Fruit fly (Drosophila melanogaster) whole organism, embryonic: ENCODE measurements around the gene Mekk1.

Experiments used
- Aef1 ChIP-seq: fragments of 200-800 bp; sonication (Bioruptor generic); IDR thresholded peaks from 3 replicates; pipeline ENCODE4 v1.3.6; 2022; ENCODE audit warnings: missing biosample characterization, missing genetic modification characterization
- Atf-2 ChIP-seq: fragments of 200-800 bp; sonication (Bioruptor generic); optimal IDR thresholded peaks from 2 replicates; lab custom pipeline; 2016; ENCODE audit warnings: missing biosample characterization, missing genetic modification characterization
- C15 ChIP-seq: fragments of 200-800 bp; sonication (Bioruptor generic); IDR thresholded peaks from 3 replicates; pipeline ENCODE4 v1.3.6; 2022; ENCODE audit warnings: missing biosample characterization, missing genetic modification characterization
- CG12104 ChIP-seq: fragments of 200-800 bp; sonication (Bioruptor generic); optimal IDR thresholded peaks from 3 replicates; lab custom pipeline; 2016; ENCODE audit warnings: missing biosample characterization, missing genetic modification characterization
- CG12659 ChIP-seq: fragments of 200-800 bp; sonication (Bioruptor generic); optimal IDR thresholded peaks from 3 replicates; lab custom pipeline; 2017; ENCODE audit warnings: mild to moderate bottlenecking, missing biosample characterization, missing genetic modification reagents, missing genetic modification characterization
- CG1832 ChIP-seq: fragments of 200-800 bp; sonication (Bioruptor generic); optimal IDR thresholded peaks from 2 replicates; lab custom pipeline; 2017; ENCODE audit warnings: missing biosample characterization, mild to moderate bottlenecking, missing genetic modification characterization, inconsistent platforms
- CG2116 ChIP-seq: fragments of 200-800 bp; sonication (Bioruptor generic); optimal IDR thresholded peaks from 3 replicates; lab custom pipeline; 2018; ENCODE audit warnings: missing biosample characterization, mild to moderate bottlenecking, missing genetic modification characterization
- CG2129 ChIP-seq: fragments of 200-800 bp; sonication (Bioruptor generic); IDR thresholded peaks from 2 replicates; pipeline ENCODE4 v1.3.6; 2022; ENCODE audit warnings: missing biosample characterization, missing genetic modification characterization; ENCODE audit not compliant: partially characterized antibody
- CG30431 ChIP-seq: fragments of 200-800 bp; sonication (Bioruptor generic); optimal IDR thresholded peaks from 2 replicates; lab custom pipeline; 2017; ENCODE audit warnings: missing biosample characterization, missing genetic modification characterization
- CG3726 ChIP-seq: fragments of 200-800 bp; sonication (Bioruptor generic); IDR thresholded peaks from 3 replicates; pipeline ENCODE4, ENCODE4 v1.3.6; 2022; ENCODE audit warnings: missing biosample characterization, missing genetic modification characterization
- CG42726 ChIP-seq: fragments of 200-800 bp; sonication (Bioruptor generic); IDR thresholded peaks from 2 replicates; pipeline ENCODE4 v1.3.6; 2022; ENCODE audit warnings: missing biosample characterization, missing genetic modification characterization; ENCODE audit not compliant: partially characterized antibody
- CG4404 ChIP-seq: fragments of 200-800 bp; sonication (Bioruptor generic); IDR thresholded peaks from 2 replicates; pipeline ENCODE4 v1.3.6; 2022; ENCODE audit warnings: missing biosample characterization, missing genetic modification characterization
- CG8924 ChIP-seq: fragments of 200-800 bp; optimal IDR thresholded peaks from 3 replicates; lab custom pipeline; 2019; ENCODE audit warnings: missing biosample characterization, mild to moderate bottlenecking, missing genetic modification characterization, moderate library complexity
- CG9727 ChIP-seq: fragments of 200-800 bp; sonication (Bioruptor generic); optimal IDR thresholded peaks from 3 replicates; lab custom pipeline; 2017; ENCODE audit warnings: missing biosample characterization, mild to moderate bottlenecking, missing genetic modification characterization
- Chrac-16 ChIP-seq: fragments of 200-800 bp; sonication (Bioruptor generic); optimal IDR thresholded peaks from 3 replicates; lab custom pipeline; 2016; ENCODE audit warnings: missing biosample characterization, missing genetic modification characterization
- CkIIα-i1 ChIP-seq: fragments of 200-800 bp; sonication (Bioruptor generic); IDR thresholded peaks from 2 replicates; pipeline ENCODE4 v1.3.6; 2022; ENCODE audit warnings: missing biosample characterization, missing genetic modification characterization
- CoRest ChIP-seq: fragments of 200-800 bp; sonication (Bioruptor generic); optimal IDR thresholded peaks from 3 replicates; lab custom pipeline; 2018; ENCODE audit warnings: missing biosample characterization, mild to moderate bottlenecking, missing genetic modification characterization, moderate library complexity
- D19B ChIP-seq: fragments of 200-800 bp; sonication (Bioruptor generic); optimal IDR thresholded peaks from 2 replicates; lab custom pipeline; 2017; ENCODE audit warnings: missing biosample characterization, mild to moderate bottlenecking, missing genetic modification characterization
- Doc2 ChIP-seq: fragments of 200-800 bp; sonication (Bioruptor generic); IDR thresholded peaks from 2 replicates; pipeline ENCODE4 v1.3.6; 2022; ENCODE audit warnings: missing biosample characterization, missing genetic modification characterization
- Doc3 ChIP-seq: fragments of 200-800 bp; sonication (Bioruptor generic); IDR thresholded peaks from 3 replicates; pipeline ENCODE4 v1.3.6; 2022; ENCODE audit warnings: missing biosample characterization, missing genetic modification characterization; ENCODE audit not compliant: partially characterized antibody
- E2f1 ChIP-seq: fragments of 200-800 bp; sonication (Bioruptor generic); IDR thresholded peaks from 2 replicates; pipeline ENCODE4 v1.3.6; 2022; ENCODE audit warnings: missing biosample characterization, missing genetic modification characterization
- ERR ChIP-seq: fragments of 200-800 bp; sonication (Bioruptor generic); optimal IDR thresholded peaks from 2 replicates; lab custom pipeline; 2016; ENCODE audit warnings: missing biosample characterization, missing genetic modification characterization
- Ets65A ChIP-seq: fragments of 200-800 bp; sonication (Bioruptor generic); peaks from one replicate; lab custom pipeline; 2016; ENCODE audit warnings: missing biosample characterization, missing genetic modification characterization
- NK7.1 ChIP-seq: fragments of 200-800 bp; sonication (Bioruptor generic); optimal IDR thresholded peaks from 3 replicates; lab custom pipeline; 2016; ENCODE audit warnings: missing biosample characterization, missing genetic modification characterization
- Neu2 ChIP-seq: fragments of 200-800 bp; sonication (Bioruptor generic); optimal IDR thresholded peaks from 3 replicates; lab custom pipeline; 2016; ENCODE audit warnings: missing biosample characterization, missing genetic modification characterization, borderline replicate concordance
- Oaz ChIP-seq: fragments of 200-800 bp; sonication (Bioruptor generic); IDR thresholded peaks from 2 replicates; pipeline ENCODE4 v1.3.6; 2022; ENCODE audit warnings: missing biosample characterization, missing genetic modification characterization
- PHDP ChIP-seq: fragments of 200-800 bp; sonication (Bioruptor generic); optimal IDR thresholded peaks from 3 replicates; lab custom pipeline; 2018; ENCODE audit warnings: missing biosample characterization, mild to moderate bottlenecking, missing genetic modification characterization, moderate library complexity
- Sox102F ChIP-seq: fragments of 200-800 bp; sonication (Bioruptor generic); optimal IDR thresholded peaks from 2 replicates; lab custom pipeline; 2018; ENCODE audit warnings: missing biosample characterization, mild to moderate bottlenecking, missing genetic modification characterization, moderate library complexity
- Taf1 ChIP-seq: fragments of 200-800 bp; sonication (Bioruptor generic); IDR thresholded peaks from 2 replicates; pipeline ENCODE4 v1.3.6; 2022; ENCODE audit warnings: missing biosample characterization, missing genetic modification characterization
- bcd ChIP-seq: fragments of 200-800 bp; sonication (Bioruptor generic); optimal IDR thresholded peaks from 2 replicates; lab custom pipeline; 2017; ENCODE audit warnings: missing biosample characterization, mild to moderate bottlenecking, missing genetic modification characterization
- bigmax ChIP-seq: fragments of 200-800 bp; sonication (Bioruptor generic); optimal IDR thresholded peaks from 2 replicates; lab custom pipeline; 2018; ENCODE audit warnings: missing biosample characterization, mild to moderate bottlenecking, missing genetic modification characterization
- cato ChIP-seq: fragments of 200-800 bp; sonication (Bioruptor generic); optimal IDR thresholded peaks from 2 replicates; lab custom pipeline; 2016; ENCODE audit warnings: missing biosample characterization, missing genetic modification characterization, borderline replicate concordance
- crp ChIP-seq, 2 experiments: fragments of 200-800 bp; sonication (Bioruptor generic); optimal IDR thresholded peaks; 2 replicates in 1 of 2; 3 replicates in 1 of 2; lab custom pipeline; 2017; ENCODE audit warnings: missing biosample characterization in 2 of 2, missing genetic modification characterization in 2 of 2, mild to moderate bottlenecking in 1 of 2, moderate library complexity in 1 of 2
- dmrt99B ChIP-seq: fragments of 200-800 bp; sonication (Bioruptor generic); optimal IDR thresholded peaks from 2 replicates; lab custom pipeline; 2018; ENCODE audit warnings: missing biosample characterization, mild to moderate bottlenecking, missing genetic modification characterization, moderate library complexity
- esg ChIP-seq: fragments of 200-800 bp; sonication (Bioruptor generic); conservative IDR thresholded peaks from 2 replicates; pipeline ENCODE4 v1.3.6; 2022; ENCODE audit warnings: missing biosample characterization, missing genetic modification characterization
- hth ChIP-seq: fragments of >200 bp; optimal IDR thresholded peaks from 2 replicates; lab custom pipeline; 2017; ENCODE audit warnings: inconsistent platforms
- lbe ChIP-seq: fragments of 200-800 bp; sonication (Bioruptor generic); optimal IDR thresholded peaks from 2 replicates; lab custom pipeline; 2016; ENCODE audit warnings: missing biosample characterization, mild to moderate bottlenecking, missing genetic modification characterization
- lola ChIP-seq, 3 experiments: fragments of >200 bp in 2 of 3; fragments of 200-800 bp in 1 of 3; sonication (Bioruptor generic) in 1 of 3; optimal IDR thresholded peaks; 2 replicates each; lab custom pipeline; 2017 to 2019; ENCODE audit warnings: missing biosample characterization in 3 of 3, missing genetic modification characterization in 3 of 3, mild to moderate bottlenecking in 1 of 3, moderate library complexity in 1 of 3
- luna ChIP-seq: fragments of 200-800 bp; sonication (Bioruptor generic); optimal IDR thresholded peaks from 2 replicates; lab custom pipeline; 2016; ENCODE audit warnings: missing biosample characterization, missing genetic modification characterization
- nerfin-2 ChIP-seq: fragments of 200-800 bp; sonication (Bioruptor generic); IDR thresholded peaks from 2 replicates; pipeline ENCODE4 v1.3.6; 2022; ENCODE audit warnings: missing biosample characterization, missing genetic modification characterization; ENCODE audit not compliant: partially characterized antibody
- pfk ChIP-seq: fragments of 200-800 bp; sonication (Bioruptor generic); optimal IDR thresholded peaks from 2 replicates; lab custom pipeline; 2018; ENCODE audit warnings: missing biosample characterization, mild to moderate bottlenecking, missing genetic modification characterization, moderate library complexity
- slbo ChIP-seq: fragments of 200-800 bp; sonication (Bioruptor generic); IDR thresholded peaks from 2 replicates; pipeline ENCODE4 v1.3.6; 2022; ENCODE audit warnings: missing biosample characterization, missing genetic modification characterization
- so ChIP-seq: fragments of 200-800 bp; sonication (Bioruptor generic); IDR thresholded peaks from 3 replicates; pipeline ENCODE4 v1.3.6; 2022; ENCODE audit warnings: missing biosample characterization, missing genetic modification characterization
- sob ChIP-seq: fragments of 200-800 bp; sonication (Bioruptor generic); IDR thresholded peaks from 2 replicates; pipeline ENCODE4 v1.3.6; 2022; ENCODE audit warnings: missing biosample characterization, missing genetic modification characterization
- sqz ChIP-seq: fragments of 200-800 bp; sonication (Bioruptor generic); optimal IDR thresholded peaks from 3 replicates; lab custom pipeline; 2018; ENCODE audit warnings: missing biosample characterization, mild to moderate bottlenecking, missing genetic modification characterization
- stc ChIP-seq: fragments of 200-800 bp; sonication (Bioruptor generic); IDR thresholded peaks from 2 replicates; pipeline ENCODE4 v1.3.6; 2022; ENCODE audit warnings: missing biosample characterization, missing genetic modification characterization
- trem ChIP-seq: fragments of 200-800 bp; optimal IDR thresholded peaks from 3 replicates; lab custom pipeline; 2019; ENCODE audit warnings: missing biosample characterization, mild to moderate bottlenecking, missing genetic modification characterization, moderate library complexity
- tx ChIP-seq: fragments of 200-800 bp; sonication (Bioruptor generic); optimal IDR thresholded peaks from 2 replicates; lab custom pipeline; 2016; ENCODE audit warnings: missing biosample characterization, missing genetic modification characterization
- zen ChIP-seq: fragments of 200-800 bp; sonication (Bioruptor generic); optimal IDR thresholded peaks from 3 replicates; lab custom pipeline; 2018; ENCODE audit warnings: missing biosample characterization, mild to moderate bottlenecking, missing genetic modification characterization, moderate library complexity

The Mekk1 gene

dm6 chr3R:18741027-18741843 lies 2.2 kb downstream of the Mekk1 start (continued):
- TF ChIP-seq CG2116 (GFP tag; lab: Kevin White, UChicago) = peak; percentile 73
- TF ChIP-seq Neu2 (GFP tag; lab: Kevin White, UChicago) = no peak
- TF ChIP-seq esg (GFP tag; lab: Robert Waterston, UW) = peak; percentile 94
- peak; percentile 98 for TF ChIP-seq CG8924 (tag; lab: Kevin White, UChicago)
- TF ChIP-seq bigmax (GFP tag; lab: Kevin White, UChicago) = peak; percentile 44
- TF ChIP-seq Sox102F (GFP tag; lab: Kevin White, UChicago) = peak; percentile 96
- TF ChIP-seq dmrt99B (tag; lab: Kevin White, UChicago) = peak; percentile 97
- peak; percentile 99 for TF ChIP-seq D19B
- peak; percentile 86 for TF ChIP-seq CG4404 (GFP tag; lab: Robert Waterston, UW)
- TF ChIP-seq Ets65A = peak; percentile 91
- peak; percentile 98 for TF ChIP-seq CoRest (tag; lab: Kevin White, UChicago)
- peak; percentile 98 for TF ChIP-seq slbo
- peak; percentile 97 for TF ChIP-seq lbe (GFP tag; lab: Kevin White, UChicago)
- TF ChIP-seq lola (GFP tag; optimal IDR thresholded peaks at IDR 0.05; lab: Kevin White, UChicago) = peak in 1 of 3 experiments; percentile 93
- TF ChIP-seq cato (GFP tag; lab: Kevin White, UChicago) = peak; percentile 79
- TF ChIP-seq NK7.1 = peak; percentile 72
- TF ChIP-seq Aef1 (GFP tag; lab: Robert Waterston, UW) = peak; percentile 97
- peak; percentile 79 for TF ChIP-seq tx
- peak; percentile 94 for TF ChIP-seq sqz (GFP tag; lab: Kevin White, UChicago)
- TF ChIP-seq CkIIα-i1 = peak; percentile 77
- no peak for TF ChIP-seq Doc3 (GFP tag; lab: Robert Waterston, UW)
- peak; percentile 93 for TF ChIP-seq Chrac-16
- TF ChIP-seq CG2129 (GFP tag; lab: Robert Waterston, UW) = no peak
- TF ChIP-seq C15 (GFP tag; lab: Robert Waterston, UW) = peak; percentile 92
- peak; percentile 75 for TF ChIP-seq Atf-2
- TF ChIP-seq so (GFP tag; lab: Robert Waterston, UW) = peak; percentile 96
- TF ChIP-seq PHDP (tag; lab: Kevin White, UChicago) = peak; percentile 97
- no peak for TF ChIP-seq nerfin-2 (GFP tag; lab: Robert Waterston, UW)
- peak; percentile 92 for TF ChIP-seq CG30431 (GFP tag; lab: Kevin White, UChicago)
- TF ChIP-seq Taf1 = peak; percentile 93
- TF ChIP-seq Doc2 (GFP tag; lab: Robert Waterston, UW) = peak; percentile 85
- TF ChIP-seq sob (GFP tag; lab: Robert Waterston, UW) = peak; percentile 97
- TF ChIP-seq CG42726 (GFP tag; lab: Robert Waterston, UW) = no peak
- peak; percentile 97 for TF ChIP-seq bcd (GFP tag; lab: Kevin White, UChicago)
- TF ChIP-seq zen = peak; percentile 94
- TF ChIP-seq CG12104 = peak; percentile 97
- TF ChIP-seq CG12659 (GFP tag; lab: Kevin White, UChicago) = peak; percentile 97
- no peak for TF ChIP-seq CG1832 (GFP tag; lab: Kevin White, UChicago)
- peak; percentile 42 for TF ChIP-seq luna (GFP tag; lab: Kevin White, UChicago)
- TF ChIP-seq CG9727 (GFP tag; lab: Kevin White, UChicago) = peak; percentile 96
- peak; percentile 15 for TF ChIP-seq pfk (GFP tag; lab: Kevin White, UChicago)
- peak; percentile 91 for TF ChIP-seq trem (tag; lab: Kevin White, UChicago)
- TF ChIP-seq crp (GFP tag; optimal IDR thresholded peaks at IDR 0.05; lab: Kevin White, UChicago) = peak in 1 of 2 experiments; percentile 62
- peak; percentile 94 for TF ChIP-seq CG3726
- TF ChIP-seq hth = no peak
- peak; percentile 96 for TF ChIP-seq E2f1 (GFP tag; lab: Robert Waterston, UW)
- peak; percentile 60 for TF ChIP-seq ERR
- TF ChIP-seq stc = peak; percentile 94
- peak; percentile 93 for TF ChIP-seq Oaz (GFP tag; lab: Robert Waterston, UW)
